Worm (Caenorhabditis elegans) whole organism, midembryonic: Measurements from ENCODE around the gene dpf-4.

Experiments used
- T22C8.4 ChIP-seq: fragments of 200-800 bp; sonication (Bioruptor generic); IDR thresholded peaks from 2 replicates; pipeline ENCODE4 v1.3.6; 2022; ENCODE audit warnings: missing genetic modification characterization, missing compliant biosample characterization
- cog-1 ChIP-seq: sonication (generic microtip); optimal IDR thresholded peaks from 2 replicates; lab custom pipeline; 2016; ENCODE audit warnings: missing genetic modification characterization, missing compliant biosample characterization
- flt-1 ChIP-seq: fragments of 200-800 bp; sonication (Bioruptor generic); IDR thresholded peaks from 2 replicates; pipeline ENCODE4 v1.3.6; 2022; ENCODE audit warnings: missing genetic modification characterization, missing compliant biosample characterization
- klf-2 ChIP-seq: fragments of 200-800 bp; sonication (Bioruptor generic); conservative IDR thresholded peaks from 2 replicates; pipeline ENCODE4 v1.3.6; 2022; ENCODE audit warnings: missing genetic modification reagents, missing genetic modification characterization, missing compliant biosample characterization
- med-1 ChIP-seq: sonication (generic microtip); optimal IDR thresholded peaks from 2 replicates; lab custom pipeline; 2017; ENCODE audit warnings: missing genetic modification characterization, mild to moderate bottlenecking, missing compliant biosample characterization, antibody characterized with exemption, missing genetic modification reagents; ENCODE audit not compliant: insufficient read depth
- ref-1 ChIP-seq: fragments of 200-800 bp; sonication (Bioruptor generic); conservative IDR thresholded peaks from 2 replicates; pipeline ENCODE4 v1.3.6; 2022; ENCODE audit warnings: missing genetic modification reagents, missing genetic modification characterization, missing compliant biosample characterization
- ztf-23 ChIP-seq: fragments of 200-800 bp; sonication (Bioruptor generic); IDR thresholded peaks from 2 replicates; pipeline ENCODE4 v1.3.6; 2022; ENCODE audit warnings: missing genetic modification reagents, missing genetic modification characterization, missing compliant biosample characterization
- ztf-29 ChIP-seq: fragments of 200-800 bp; sonication (Bioruptor generic); IDR thresholded peaks from 2 replicates; pipeline ENCODE4 v1.3.6; 2022; ENCODE audit warnings: missing genetic modification reagents, missing genetic modification characterization, missing compliant biosample characterization

DNA sequence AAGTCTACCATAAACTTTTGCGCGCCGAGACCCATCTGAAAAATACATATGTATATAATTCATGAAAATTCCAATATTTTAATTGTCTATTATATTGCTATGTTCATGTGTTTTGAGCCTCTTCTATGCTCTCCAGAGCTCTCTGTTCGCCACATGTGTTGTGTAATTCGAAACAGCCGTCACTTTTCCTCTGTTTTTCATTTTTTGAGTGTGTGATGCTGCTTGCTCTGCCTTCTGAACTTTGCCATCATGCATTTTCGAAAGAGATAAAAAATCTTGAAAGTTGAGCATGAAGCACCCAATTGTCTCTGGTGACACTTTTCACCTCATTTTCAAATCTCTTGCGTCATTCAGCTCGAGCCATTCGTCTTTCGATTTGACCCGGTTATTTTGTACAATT, 13.2 kb downstream of the dpf-4 start:
- TF ChIP-seq T22C8.4 (GFP tag; lab: Robert Waterston, UW), result no peak
- TF ChIP-seq klf-2, result no peak
- no peak for TF ChIP-seq med-1 (GFP tag; lab: Kevin White, UChicago)
- no peak for TF ChIP-seq ref-1 (GFP tag; lab: Robert Waterston, UW)
- TF ChIP-seq ztf-23 (GFP tag; lab: Robert Waterston, UW), result no peak
- TF ChIP-seq cog-1 (tag; lab: Kevin White, UChicago), result no peak
- TF ChIP-seq ztf-29, result no peak
- no peak for TF ChIP-seq flt-1
